Fruit fly (Drosophila melanogaster): ENCODE measurements around the gene baz.
A peak's percentile ranks its signal among the peaks of the same experiment; 100 is the strongest.

Gene baz

DNA sequence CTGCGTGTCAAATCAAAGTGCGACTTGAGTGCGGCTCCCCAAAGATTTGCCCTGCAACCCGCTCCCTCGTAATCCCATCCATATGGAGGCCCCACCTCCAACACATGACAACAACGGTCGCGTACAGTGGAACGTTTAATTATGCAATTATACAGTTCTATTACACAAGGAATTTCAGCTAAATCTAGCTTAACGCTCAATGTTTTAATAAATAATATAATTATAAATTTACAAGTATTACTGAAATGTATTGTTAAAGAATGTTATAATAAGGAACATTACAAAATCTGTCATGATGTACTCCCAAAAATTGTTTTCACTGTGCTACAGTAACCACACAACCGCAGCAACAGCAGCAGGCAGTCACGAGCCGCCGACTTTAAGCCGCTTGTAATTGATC is 14.3 kb downstream of the baz start (continued):
- TF ChIP-seq Deaf1 (tag; optimal IDR thresholded peaks at IDR 0.05) = no peak
- TF ChIP-seq br (optimal IDR thresholded peaks at IDR 0.05) = no peak
- TF ChIP-seq CG14860 (GFP tag; IDR thresholded peaks at IDR 0.05; ENCODE audit: partially characterized antibody) = no peak
- no peak for TF ChIP-seq fd96Cb (tag; optimal IDR thresholded peaks at IDR 0.05)
- TF ChIP-seq pb (GFP tag; optimal IDR thresholded peaks at IDR 0.05) = no peak
- no peak for TF ChIP-seq CG10147 (GFP tag; optimal IDR thresholded peaks at IDR 0.05)
- no peak for TF ChIP-seq CG9437 (GFP tag; optimal IDR thresholded peaks at IDR 0.05)
- no peak for TF ChIP-seq otp (GFP tag; IDR thresholded peaks at IDR 0.05)
- no peak for TF ChIP-seq tll (GFP tag; optimal IDR thresholded peaks at IDR 0.05)
- TF ChIP-seq Bdp1 (GFP tag; optimal IDR thresholded peaks at IDR 0.05) = no peak
- peak in 1 of 2 experiments; percentile 40 for TF ChIP-seq bsh (GFP tag; optimal IDR thresholded peaks at IDR 0.05)
- TF ChIP-seq CG43689 (GFP tag; IDR thresholded peaks at IDR 0.05) = no peak
- no peak for TF ChIP-seq CG10462 (GFP tag; optimal IDR thresholded peaks at IDR 0.05)
- peak; percentile 7 for TF ChIP-seq CG18599 (GFP tag; optimal IDR thresholded peaks at IDR 0.05)
- no peak for TF ChIP-seq Atf3 (GFP tag; optimal IDR thresholded peaks at IDR 0.05)
- no peak for TF ChIP-seq MESR4 (GFP tag; optimal IDR thresholded peaks at IDR 0.05)
- TF ChIP-seq H2.0 (GFP tag; IDR thresholded peaks at IDR 0.05) = no peak
- no peak for TF ChIP-seq Chrac-16 (GFP tag; optimal IDR thresholded peaks at IDR 0.05)
- TF ChIP-seq prd (optimal IDR thresholded peaks at IDR 0.05) = no peak
- TF ChIP-seq prd (GFP tag; IDR thresholded peaks at IDR 0.05) = peak; percentile 47; the same call in 1 of the 3 replicates
- TF ChIP-seq CG17802 (tag; optimal IDR thresholded peaks at IDR 0.05) = no peak
- no peak for TF ChIP-seq fru (optimal IDR thresholded peaks at IDR 0.05)
- TF ChIP-seq CG9797 (GFP tag; optimal IDR thresholded peaks at IDR 0.05) = no peak
- no peak for TF ChIP-seq CG17385 (GFP tag; optimal IDR thresholded peaks at IDR 0.05)
- TF ChIP-seq CG4282 (GFP tag; optimal IDR thresholded peaks at IDR 0.05) = no peak
- TF ChIP-seq Scr (GFP tag; IDR thresholded peaks at IDR 0.05; ENCODE audit: partially characterized antibody) = no peak
- TF ChIP-seq inv (GFP tag; IDR thresholded peaks at IDR 0.05; ENCODE audit: partially characterized antibody) = no peak
- TF ChIP-seq kni (GFP tag; optimal IDR thresholded peaks at IDR 0.05) = peak; percentile 3
- TF ChIP-seq CG11560 (tag; IDR thresholded peaks at IDR 0.05) = no peak
- TF ChIP-seq CG9876 (GFP tag; optimal IDR thresholded peaks at IDR 0.05) = no peak
- peak; percentile 42 for TF ChIP-seq D19A (tag; optimal IDR thresholded peaks at IDR 0.05)
- no peak for TF ChIP-seq CG12104 (GFP tag; optimal IDR thresholded peaks at IDR 0.05)
- peak; percentile 55 for TF ChIP-seq Drgx (GFP tag; IDR thresholded peaks at IDR 0.05)
- no peak for TF ChIP-seq Hr3 (GFP tag; optimal IDR thresholded peaks at IDR 0.05)
- TF ChIP-seq CG17912 (GFP tag; optimal IDR thresholded peaks at IDR 0.05) = no peak
- no peak for TF ChIP-seq Gsc (GFP tag; IDR thresholded peaks at IDR 0.05)
- 0 out of 2 replicates have a peak, but pooled peaks have one; percentile 10 for TF ChIP-seq NFAT (GFP tag; IDR thresholded peaks at IDR 0.05)
- no peak for TF ChIP-seq dpn (GFP tag; optimal IDR thresholded peaks at IDR 0.05)
- peak; percentile 36 for TF ChIP-seq phol (tag; optimal IDR thresholded peaks at IDR 0.05)
- no peak for TF ChIP-seq ato (GFP tag; IDR thresholded peaks at IDR 0.05; ENCODE audit: partially characterized antibody)
- no peak for TF ChIP-seq seq (GFP tag; IDR thresholded peaks at IDR 0.05)
- TF ChIP-seq CG7556 (GFP tag; optimal IDR thresholded peaks at IDR 0.05) = no peak
- TF ChIP-seq CG17359 (tag; optimal IDR thresholded peaks at IDR 0.05) = peak; percentile 61
- no peak for TF ChIP-seq Adf1 (GFP tag; IDR thresholded peaks at IDR 0.05)
- TF ChIP-seq az2 (GFP tag; optimal IDR thresholded peaks at IDR 0.05) = no peak
- TF ChIP-seq hbn (GFP tag; IDR thresholded peaks at IDR 0.05; ENCODE audit: partially characterized antibody) = no peak
- TF ChIP-seq CG11696 (GFP tag; IDR thresholded peaks at IDR 0.05) = no peak
- TF ChIP-seq CG6854 (GFP tag; optimal IDR thresholded peaks at IDR 0.05) = no peak
- no peak for TF ChIP-seq CG2120 (GFP tag; optimal IDR thresholded peaks at IDR 0.05)
- TF ChIP-seq Dip3 (GFP tag; optimal IDR thresholded peaks at IDR 0.05) = no peak
- peak; percentile 52 for TF ChIP-seq gem (tag; optimal IDR thresholded peaks at IDR 0.05)
- no peak for TF ChIP-seq aop (GFP tag; IDR thresholded peaks at IDR 0.05)

All from whole organism, embryonic.